Worm (Caenorhabditis elegans) whole organism, L1 larva: Measurements from ENCODE around the gene vps-26.

Experiments
- C04F5.9 ChIP-seq: sonication (generic microtip); optimal IDR thresholded peaks from 2 replicates; lab custom pipeline; 2016; ENCODE audit warnings: missing genetic modification characterization, missing compliant biosample characterization
- C16A3.4 ChIP-seq: fragments of 150-350 bp; optimal IDR thresholded peaks from 2 replicates; lab custom pipeline; 2014; ENCODE audit warnings: missing biosample characterization, missing genetic modification characterization
- C34B4.2 ChIP-seq: sonication (generic microtip); optimal IDR thresholded peaks from 2 replicates; lab custom pipeline; 2017; ENCODE audit warnings: mild to moderate bottlenecking, missing genetic modification characterization, missing compliant biosample characterization
- F16B12.6 ChIP-seq: fragments of 150-350 bp; optimal IDR thresholded peaks from 2 replicates; lab custom pipeline; 2014; ENCODE audit warnings: missing biosample characterization, missing genetic modification characterization
- alr-1 ChIP-seq: fragments of 200-800 bp; sonication (Bioruptor generic); optimal IDR thresholded peaks from 2 replicates; lab custom pipeline; 2018; ENCODE audit warnings: borderline replicate concordance, mild to moderate bottlenecking, missing genetic modification characterization, missing compliant biosample characterization
- blmp-1 ChIP-seq: fragments of 150-350 bp; optimal IDR thresholded peaks from 2 replicates; lab custom pipeline; 2014; ENCODE audit warnings: missing biosample characterization, missing genetic modification characterization
- ceh-8 ChIP-seq: fragments of 200-800 bp; sonication (Bioruptor generic); optimal IDR thresholded peaks from 2 replicates; lab custom pipeline; 2018; ENCODE audit warnings: mild to moderate bottlenecking, missing genetic modification characterization, moderate library complexity, missing compliant biosample characterization
- ceh-88 ChIP-seq: fragments of 200-800 bp; sonication (Bioruptor generic); IDR thresholded peaks from 2 replicates; pipeline ENCODE4 v1.3.6; 2022; ENCODE audit warnings: missing genetic modification characterization, missing compliant biosample characterization
- dpl-1 ChIP-seq, 3 experiments: fragments of 150-350 bp in 2 of 3; sonication (generic microtip) in 1 of 3; optimal IDR thresholded peaks; 2 replicates each; lab custom pipeline; 2014 to 2017; ENCODE audit warnings: missing biosample characterization in 3 of 3, missing genetic modification characterization in 3 of 3, missing genetic modification reagents in 3 of 3
- dsc-1 ChIP-seq: sonication (generic microtip); optimal IDR thresholded peaks from 2 replicates; lab custom pipeline; 2016; ENCODE audit warnings: mild to moderate bottlenecking, missing genetic modification characterization, missing compliant biosample characterization
- efl-1 ChIP-seq, 4 experiments: fragments of 150-350 bp; optimal IDR thresholded peaks in 3 of 4; peaks in 1 of 4; 1 replicate in 1 of 4; 2 replicates in 3 of 4; lab custom pipeline; 2014; ENCODE audit warnings: missing biosample characterization in 2 of 4, missing genetic modification characterization in 2 of 4, missing genetic modification reagents in 2 of 4
- egl-27 ChIP-seq, 2 experiments: fragments of 150-350 bp in 1 of 2; sonication (generic microtip); optimal IDR thresholded peaks; 3 replicates each; lab custom pipeline; 2017 to 2018; ENCODE audit warnings: missing biosample characterization in 2 of 2, missing genetic modification characterization in 2 of 2, missing genetic modification reagents in 2 of 2
- elt-3 ChIP-seq, 6 experiments: fragments of 150-350 bp in 1 of 6; sonication (generic microtip); optimal IDR thresholded peaks; 2 replicates each; lab custom pipeline; 2017 to 2018; ENCODE audit warnings: missing biosample characterization in 6 of 6, missing genetic modification characterization in 6 of 6, inconsistent platforms in 1 of 6
- hlh-4 ChIP-seq: sonication (generic microtip); optimal IDR thresholded peaks from 2 replicates; lab custom pipeline; 2016; ENCODE audit warnings: mild to moderate bottlenecking, missing genetic modification characterization, missing compliant biosample characterization
- hpl-2 ChIP-seq: fragments of 150-350 bp; optimal IDR thresholded peaks from 2 replicates; lab custom pipeline; 2014; ENCODE audit warnings: missing biosample characterization, missing genetic modification reagents, missing genetic modification characterization
- lin-13 ChIP-seq: fragments of 150-350 bp; optimal IDR thresholded peaks from 2 replicates; lab custom pipeline; 2014; ENCODE audit warnings: missing biosample characterization, missing genetic modification reagents, missing genetic modification characterization
- lin-35 ChIP-seq, 2 experiments: fragments of 150-350 bp; optimal IDR thresholded peaks; 2 replicates each; lab custom pipeline; 2014; ENCODE audit warnings: missing biosample characterization in 2 of 2, missing genetic modification characterization in 2 of 2, missing genetic modification reagents in 2 of 2
- mep-1 ChIP-seq: fragments of 150-350 bp; optimal IDR thresholded peaks from 2 replicates; lab custom pipeline; 2014; ENCODE audit warnings: missing biosample characterization, missing genetic modification characterization
- nhr-19 ChIP-seq: fragments of 200-800 bp; sonication (Bioruptor generic); conservative IDR thresholded peaks from 2 replicates; pipeline ENCODE4 v1.3.6; 2022; ENCODE audit warnings: missing genetic modification characterization, missing compliant biosample characterization
- nhr-20 ChIP-seq: sonication (generic microtip); optimal IDR thresholded peaks from 2 replicates; lab custom pipeline; 2016; ENCODE audit warnings: mild to moderate bottlenecking, missing genetic modification characterization, missing compliant biosample characterization
- nhr-237 ChIP-seq: fragments of 150-350 bp; optimal IDR thresholded peaks from 2 replicates; lab custom pipeline; 2014; ENCODE audit warnings: missing biosample characterization, missing genetic modification characterization
- nhr-28 ChIP-seq: fragments of 150-350 bp; optimal IDR thresholded peaks from 2 replicates; lab custom pipeline; 2014; ENCODE audit warnings: missing biosample characterization, missing genetic modification characterization
- nhr-47 ChIP-seq: sonication (generic microtip); optimal IDR thresholded peaks from 2 replicates; lab custom pipeline; 2016; ENCODE audit warnings: mild to moderate bottlenecking, missing genetic modification characterization, moderate library complexity, missing compliant biosample characterization
- nhr-76 ChIP-seq: sonication (generic microtip); optimal IDR thresholded peaks from 2 replicates; lab custom pipeline; 2017; ENCODE audit warnings: missing biosample characterization, missing genetic modification characterization
- nhr-85 ChIP-seq: sonication (generic microtip); peaks from one replicate; lab custom pipeline; 2016; ENCODE audit warnings: missing genetic modification characterization, inconsistent platforms, missing compliant biosample characterization
- nhr-90 ChIP-seq: sonication (generic microtip); optimal IDR thresholded peaks from 2 replicates; lab custom pipeline; 2016; ENCODE audit warnings: mild to moderate bottlenecking, missing genetic modification characterization, missing compliant biosample characterization; ENCODE audit not compliant: poor library complexity
- pqm-1 ChIP-seq: sonication (generic microtip); optimal IDR thresholded peaks from 3 replicates; lab custom pipeline; 2017; ENCODE audit warnings: missing biosample characterization, missing genetic modification characterization
- rnt-1 ChIP-seq: sonication (generic microtip); optimal IDR thresholded peaks from 2 replicates; lab custom pipeline; 2016; ENCODE audit warnings: mild to moderate bottlenecking, missing genetic modification characterization, moderate library complexity, missing compliant biosample characterization
- skn-1 ChIP-seq: fragments of 150-350 bp; optimal IDR thresholded peaks from 2 replicates; lab custom pipeline; 2014; ENCODE audit warnings: missing biosample characterization, missing genetic modification characterization
- snpc-4 ChIP-seq: fragments of 150-350 bp; optimal IDR thresholded peaks from 2 replicates; lab custom pipeline; 2014; ENCODE audit warnings: missing biosample characterization, missing genetic modification characterization
- snu-23 ChIP-seq: sonication (generic microtip); optimal IDR thresholded peaks from 2 replicates; lab custom pipeline; 2016; ENCODE audit warnings: missing genetic modification characterization, missing compliant biosample characterization
- sup-37 ChIP-seq: fragments of 200-800 bp; sonication (Bioruptor generic); optimal IDR thresholded peaks from 2 replicates; lab custom pipeline; 2018; ENCODE audit warnings: mild to moderate bottlenecking, missing genetic modification characterization, missing compliant biosample characterization
- tlp-1 ChIP-seq: fragments of 150-350 bp; optimal IDR thresholded peaks from 2 replicates; lab custom pipeline; 2014; ENCODE audit warnings: missing biosample characterization, missing genetic modification characterization
- unc-30 ChIP-seq: sonication (generic microtip); optimal IDR thresholded peaks from 2 replicates; lab custom pipeline; 2017; ENCODE audit warnings: missing biosample characterization, missing genetic modification characterization
- unc-86 ChIP-seq: sonication (generic microtip); optimal IDR thresholded peaks from 2 replicates; lab custom pipeline; 2016; ENCODE audit warnings: missing genetic modification characterization, missing compliant biosample characterization

Gene vps-26

DNA sequence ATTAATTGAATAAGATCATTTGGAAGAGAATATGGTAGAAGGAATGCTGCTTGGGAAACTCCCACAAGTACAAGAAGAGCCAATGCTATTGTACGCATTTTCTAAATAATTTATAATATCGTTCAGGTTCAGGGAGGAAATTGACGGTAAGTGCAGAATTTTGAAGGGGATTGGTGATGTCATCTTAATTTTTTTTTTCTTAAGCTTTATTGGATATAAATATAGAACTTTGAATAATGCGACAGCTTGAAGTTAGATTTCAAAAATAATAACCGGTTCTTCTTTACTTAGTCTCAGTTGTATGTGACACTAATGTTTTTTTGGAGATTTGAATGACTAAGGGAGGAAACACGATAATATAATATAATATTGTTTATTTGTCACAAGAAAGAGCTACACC, 10.8 kb downstream of the vps-26 start, which contains the start of gene nspg-7.1:
nspg-7.1 (minus strand) TSS at position 101 of the 400 bp plus-strand sequence.
- TF ChIP-seq nhr-237 (tag; lab: Kevin White, UChicago) (no peak), nhr-19 (GFP tag; lab: Robert Waterston, UW) (no peak), rnt-1 (tag; lab: Kevin White, UChicago) (no peak), F16B12.6 (tag; lab: Kevin White, UChicago) (no peak), nhr-76 (no peak), hlh-4 (no peak), skn-1 (tag; lab: Kevin White, UChicago) (no peak), alr-1 (tag; lab: Kevin White, UChicago) (no peak), sup-37 (no peak), dpl-1 (GFP tag; optimal IDR thresholded peaks at IDR 0.05; lab: Kevin White, UChicago) (no peak), tlp-1 (no peak), snu-23 (GFP tag; lab: Kevin White, UChicago) (no peak), dsc-1 (tag; lab: Kevin White, UChicago) (no peak), C16A3.4 (tag; lab: Kevin White, UChicago) (no peak), pqm-1 (tag; lab: Kevin White, UChicago) (no peak), C34B4.2 (no peak), unc-86 (tag; lab: Kevin White, UChicago) (no peak)

DNA sequence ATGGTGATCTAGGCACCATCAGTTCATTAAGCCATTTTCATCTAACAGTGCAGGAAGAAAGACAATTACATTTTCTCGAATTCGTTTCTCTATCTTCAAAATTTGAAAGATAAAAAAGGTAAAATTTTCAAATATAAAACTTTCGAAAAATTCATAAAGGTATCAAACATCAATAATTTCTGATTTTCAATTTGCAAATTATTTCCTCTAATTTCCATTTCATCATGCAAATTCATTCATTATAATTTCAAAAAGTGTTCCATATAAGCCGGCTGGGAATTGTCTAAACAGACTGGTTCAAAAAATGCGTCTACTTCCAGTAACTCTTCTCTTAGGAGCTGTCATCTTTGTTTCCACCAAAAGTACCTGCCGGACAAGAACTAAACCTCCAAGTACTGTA, 13.9 kb downstream of the vps-26 start, which contains the start of gene clec-183:
clec-183 (plus strand) TSS at position 301 of the 400 bp plus-strand sequence.
- TF ChIP-seq mep-1 (tag; lab: Kevin White, UChicago): no peak

DNA sequence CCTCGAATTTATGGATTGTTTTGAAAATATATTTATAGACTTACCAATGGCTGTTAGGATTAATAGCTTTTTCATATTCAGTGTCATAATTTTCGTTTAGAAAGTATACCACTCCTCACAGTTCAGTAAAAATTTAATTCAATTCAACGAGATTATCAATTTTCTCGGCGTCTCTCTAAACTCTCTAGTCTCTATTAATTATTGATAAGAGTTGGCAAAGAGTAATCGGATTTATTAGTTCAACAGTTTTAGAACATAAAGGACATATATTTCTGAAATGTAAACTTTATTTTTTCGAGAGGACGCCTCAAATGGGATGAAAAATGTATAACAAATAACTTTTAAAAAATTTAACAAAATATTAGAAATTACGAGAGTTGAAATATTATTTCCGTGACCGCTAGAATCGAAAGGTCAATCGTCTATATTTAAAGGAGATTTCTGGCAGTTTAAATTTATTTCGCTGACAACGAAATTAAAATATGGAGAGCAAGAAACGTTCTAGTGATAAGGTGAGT, 17.5 kb downstream of the vps-26 start, which contains the start of the genes nspg-11 and F49C12.15:
nspg-11 (minus strand) TSS at position 101 of the 518 bp plus-strand sequence.
F49C12.15 (plus strand) TSS at position 468 of the 518 bp plus-strand sequence.
- TF ChIP-seq C04F5.9 (tag; lab: Kevin White, UChicago) (no peak), nhr-90 (tag; lab: Kevin White, UChicago) (no peak), hlh-4 (no peak), F16B12.6 (tag; lab: Kevin White, UChicago) (no peak), egl-27 (tag; optimal IDR thresholded peaks at IDR 0.05; lab: Kevin White, UChicago) (no peak), snpc-4 (no peak), unc-30 (no peak), ceh-8 (GFP tag; lab: Kevin White, UChicago) (no peak), lin-13 (GFP tag; lab: Kevin White, UChicago) (no peak), nhr-85 (tag; lab: Kevin White, UChicago) (no peak), nhr-28 (tag; lab: Kevin White, UChicago) (no peak), elt-3 (tag; optimal IDR thresholded peaks at IDR 0.05; lab: Kevin White, UChicago) (no peak), nhr-20 (no peak), rnt-1 (tag; lab: Kevin White, UChicago) (no peak), sup-37 (no peak), blmp-1 (tag; lab: Kevin White, UChicago) (no peak)

DNA sequence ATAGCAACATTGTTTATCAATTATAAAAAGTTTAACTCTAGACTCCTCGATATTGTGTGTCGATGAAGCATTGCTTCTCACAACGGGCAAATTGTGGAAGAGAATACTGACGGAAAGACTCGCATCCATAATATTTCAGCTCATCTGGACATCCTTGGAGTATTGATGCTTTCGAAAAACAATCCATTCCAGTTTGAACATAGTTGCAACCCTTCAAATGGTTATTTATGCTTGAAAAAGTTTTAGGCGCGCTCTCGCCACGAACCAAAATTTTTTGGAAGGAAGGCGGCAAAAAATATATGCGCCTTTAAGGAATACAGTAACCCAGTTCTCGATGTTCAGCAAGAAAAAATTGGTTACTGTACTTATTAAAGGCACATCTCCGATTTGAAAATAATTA, 19.1 kb downstream of the vps-26 start:
- TF ChIP-seq nhr-90 (tag; lab: Kevin White, UChicago) (peak; percentile 0), hpl-2 (GFP tag; lab: Kevin White, UChicago) (peak; percentile 8), ceh-88 (GFP tag; lab: Robert Waterston, UW) (no peak), dsc-1 (tag; lab: Kevin White, UChicago) (no peak), nhr-20 (no peak), lin-35 (GFP tag; optimal IDR thresholded peaks at IDR 0.05; lab: Kevin White, UChicago) (peak in 1 of 2 experiments; percentile 6), efl-1 (optimal IDR thresholded peaks at IDR 0.05; lab: Kevin White, UChicago) (no peak), efl-1 (GFP tag; optimal IDR thresholded peaks at IDR 0.05 in 1 of 2; lab: Kevin White, UChicago) (peak in 1 of 2 experiments; percentile 68), nhr-47 (tag; lab: Kevin White, UChicago) (peak; percentile 7)
